Fruit fly (Drosophila melanogaster): ENCODE data around the gene Ir76a.

Ir76a gene

dm6 chr3L:19807103-19807502, 8.0 kb downstream of the Ir76a start, which contains the start of the genes CG14104 and Kap-alpha1:
Gene CG14104, minus strand, starts transcription at chr3L:19807199.
Gene Kap-alpha1, plus strand, starts transcription at chr3L:19807232.
- no peak for TF ChIP-seq noc (tag; optimal IDR thresholded peaks at IDR 0.05)

DNA sequence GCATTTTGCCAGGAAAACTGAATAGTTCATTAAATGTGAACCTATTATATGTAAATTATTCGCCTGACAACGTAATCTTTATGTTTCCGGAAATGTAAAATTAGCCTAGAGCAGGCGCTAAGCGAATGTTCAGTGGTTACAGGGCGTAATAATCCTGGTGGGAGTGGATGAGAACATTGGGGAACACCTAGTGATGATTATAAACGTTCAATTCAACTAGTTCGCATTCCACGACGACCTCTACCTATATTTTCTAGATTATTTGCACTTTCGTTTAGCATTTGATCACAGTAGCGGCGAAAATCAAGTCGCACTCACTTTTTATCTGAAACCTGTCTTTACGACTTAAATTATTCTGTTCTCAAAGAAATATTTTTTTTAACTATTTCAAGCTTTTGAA, 8.4 kb downstream of the Ir76a start:
- no peak for TF ChIP-seq noc (tag; optimal IDR thresholded peaks at IDR 0.05)

DNA sequence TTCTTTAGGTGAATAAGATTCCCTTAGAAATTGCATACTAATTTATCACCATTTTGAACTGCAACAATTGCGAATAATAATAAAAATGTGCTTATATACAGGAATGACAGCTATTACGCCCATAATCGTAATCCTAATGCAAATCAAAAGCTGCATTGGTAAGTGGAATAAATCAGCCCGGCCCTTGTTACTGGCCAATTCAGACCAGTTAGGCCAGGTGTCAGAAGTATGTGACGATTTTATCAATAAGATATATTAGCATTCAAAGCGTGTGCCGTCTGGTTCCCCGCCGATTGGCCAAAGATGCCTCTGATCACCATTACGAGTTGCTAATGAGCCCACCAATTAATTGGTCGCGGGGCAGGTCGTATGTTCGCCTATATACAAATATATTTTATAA, 13.4 kb downstream of the Ir76a start:
- no peak for TF ChIP-seq noc (tag; optimal IDR thresholded peaks at IDR 0.05)

dm6 chr3L:19813075-19813903, 14.2 kb downstream of the Ir76a start, which contains the start of gene Cyp305a1:
Gene Cyp305a1, minus strand, starts transcription at chr3L:19813339.
- TF ChIP-seq noc (tag; optimal IDR thresholded peaks at IDR 0.05): no peak

DNA sequence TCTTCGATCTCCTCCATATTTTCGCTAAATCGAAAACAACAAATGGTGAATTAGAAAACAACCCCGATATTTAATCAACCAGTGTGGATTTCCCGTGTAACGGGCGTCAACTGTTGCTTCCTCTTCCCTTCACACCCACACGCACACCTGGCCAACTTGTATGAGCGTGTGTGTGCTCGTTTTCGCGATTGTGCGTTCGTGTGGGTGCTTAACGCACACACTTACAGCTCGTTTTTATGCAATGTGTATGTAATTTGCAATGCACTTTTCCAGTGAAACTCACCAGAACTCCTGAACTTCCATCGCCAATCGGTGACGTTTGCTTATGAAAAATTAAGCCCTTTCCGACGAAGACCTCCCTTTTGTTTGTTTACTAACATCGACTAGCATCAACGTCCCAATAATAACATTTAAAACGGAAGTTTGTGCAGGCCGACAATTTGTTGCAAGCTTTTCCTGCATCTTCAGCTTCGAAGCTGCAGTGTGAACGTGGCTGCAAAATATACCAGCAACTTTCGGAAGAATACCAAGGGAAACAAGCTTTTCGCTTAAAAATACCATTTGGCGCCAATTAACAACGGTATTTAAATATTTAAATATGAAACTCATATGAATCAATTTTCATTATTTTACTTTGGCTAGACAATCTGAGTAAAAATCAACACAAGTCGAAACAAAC, 16.5 kb downstream of the Ir76a start, which contains the start of gene cyc:
cyc (minus strand) TSS at position 467 of the 679 bp plus-strand sequence.
- no peak for TF ChIP-seq noc (tag; optimal IDR thresholded peaks at IDR 0.05)

DNA sequence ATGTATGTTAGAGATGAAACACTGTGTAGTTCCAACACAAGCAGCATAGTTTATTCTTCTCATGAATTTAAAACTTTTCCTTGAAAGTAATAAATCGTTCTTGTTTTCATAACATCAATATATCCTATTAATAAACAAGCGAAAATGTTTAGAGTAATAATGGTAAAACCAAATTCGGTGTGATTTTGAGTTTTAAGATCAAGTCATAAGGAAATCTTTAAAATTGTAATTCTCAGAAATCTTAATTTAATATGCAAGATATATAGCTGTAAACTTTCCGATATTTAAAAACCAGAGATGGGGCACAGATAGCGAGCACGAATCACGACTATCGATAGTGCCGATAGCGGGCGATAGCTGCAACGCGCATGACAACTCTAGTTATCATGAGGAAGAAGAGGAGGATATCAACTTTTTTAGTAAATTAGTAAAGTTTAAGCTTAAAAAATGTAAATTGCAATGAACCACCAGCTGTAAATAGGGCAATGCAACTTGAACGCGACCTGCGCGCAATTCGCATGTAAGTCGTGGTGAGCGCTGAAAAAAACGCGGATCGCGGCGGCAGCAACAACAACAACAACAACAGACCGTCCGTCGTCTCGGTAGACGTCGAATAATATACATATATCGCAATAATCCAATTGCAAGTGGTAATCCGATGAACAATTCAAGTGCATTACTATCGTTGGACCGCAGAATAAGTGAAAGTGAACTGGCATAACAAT, 18.9 kb downstream of the Ir76a start, which contains the start of the genes Fibp and Deaf1:
Fibp (minus strand) TSS at position 161 of the 725 bp plus-strand sequence.
Deaf1 (plus strand) TSS at position 368 of the 725 bp plus-strand sequence.
- TF ChIP-seq noc (tag; optimal IDR thresholded peaks at IDR 0.05): peak; percentile 82

dm6 chr3L:19818701-19819100, 19.6 kb downstream of the Ir76a start:
- TF ChIP-seq noc (tag; optimal IDR thresholded peaks at IDR 0.05): no peak

- no peak for TF ChIP-seq noc (tag; optimal IDR thresholded peaks at IDR 0.05)
Measured at dm6 chr3L:19833227-19833626, 34.1 kb downstream of the Ir76a start.

dm6 chr3L:19834143-19834794, 35.2 kb downstream of the Ir76a start, which contains the start of the genes trc and CG32221:
Gene trc, minus strand, starts transcription at chr3L:19834304.
Gene CG32221, plus strand, starts transcription at chr3L:19834670.
- no peak for TF ChIP-seq noc (tag; optimal IDR thresholded peaks at IDR 0.05)

DNA sequence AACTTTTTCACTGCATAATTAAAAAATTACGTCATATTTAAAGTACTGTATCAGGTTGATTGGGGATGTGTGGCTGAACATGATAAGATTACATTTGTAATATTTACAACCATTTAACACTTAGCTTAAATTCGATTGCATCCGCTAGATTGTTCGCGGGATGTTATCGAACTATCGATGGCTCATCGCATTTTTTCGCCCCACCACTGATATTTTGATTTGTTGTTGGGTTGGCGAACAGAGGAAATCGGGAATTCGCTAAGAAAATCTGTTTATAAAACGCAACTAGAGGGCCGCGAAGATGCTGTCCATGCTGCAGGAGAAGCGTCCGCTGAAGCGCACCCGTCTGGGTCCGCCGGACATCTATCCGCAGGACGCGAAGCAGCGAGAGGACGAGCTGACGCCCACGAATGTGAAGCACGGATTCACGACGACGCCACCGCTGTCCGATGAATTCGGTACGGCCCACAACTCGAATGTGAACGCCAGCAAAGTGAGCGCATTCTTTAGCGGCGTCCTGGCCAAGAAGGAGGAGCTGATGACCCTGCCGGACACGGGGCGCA, 37.4 kb downstream of the Ir76a start, which contains the start of gene kto:
kto (plus strand) TSS at position 240 of the 563 bp plus-strand sequence.
- no peak for TF ChIP-seq noc (tag; optimal IDR thresholded peaks at IDR 0.05)

- no peak for TF ChIP-seq noc (tag; optimal IDR thresholded peaks at IDR 0.05)
Measured at dm6 chr3L:19844507-19844906, 45.4 kb downstream of the Ir76a start.

DNA sequence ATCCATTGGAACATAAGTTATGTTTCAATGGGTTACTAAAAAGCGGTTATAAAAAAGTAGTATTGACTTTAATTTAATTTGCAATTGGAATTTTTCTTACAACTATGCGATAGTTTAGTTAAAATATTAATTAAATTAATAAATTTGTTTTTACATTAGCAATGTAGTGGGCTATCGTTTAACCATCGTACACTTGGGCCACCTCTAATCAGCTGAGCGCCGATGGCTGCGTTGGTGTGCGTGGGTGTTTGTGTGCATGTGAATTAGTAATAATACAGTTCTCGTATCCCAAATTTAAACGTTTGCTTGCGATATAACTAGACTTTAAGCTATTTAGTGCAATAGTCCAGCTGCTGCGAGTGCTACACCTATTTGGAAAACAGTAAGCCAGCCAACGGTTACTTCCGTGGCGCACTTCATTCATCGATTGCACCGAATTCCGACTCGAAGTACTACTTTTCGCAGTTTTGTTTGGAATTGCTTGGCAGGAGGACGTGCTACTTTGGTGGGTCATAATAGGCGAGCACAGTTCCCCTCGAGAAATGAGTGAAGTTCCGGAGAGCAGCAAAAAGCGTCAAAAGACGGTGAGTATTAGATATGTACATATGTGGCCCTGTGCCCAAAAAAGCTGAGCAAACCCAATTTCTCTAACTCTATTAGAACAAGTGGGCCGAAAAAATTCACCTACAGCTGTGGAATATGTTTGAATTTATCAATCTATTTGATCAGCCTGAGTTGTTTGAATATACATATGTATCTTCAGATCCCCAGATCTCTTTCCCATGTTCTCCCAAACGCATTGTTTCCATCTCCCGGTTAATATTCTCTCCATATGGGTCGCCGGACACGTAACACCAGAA, 46.2 kb downstream of the Ir76a start, which contains the start of gene Papss:
Papss (plus strand) TSS at position 247 of the 860 bp plus-strand sequence.
- peak; percentile 82 for TF ChIP-seq noc (tag; optimal IDR thresholded peaks at IDR 0.05)

DNA sequence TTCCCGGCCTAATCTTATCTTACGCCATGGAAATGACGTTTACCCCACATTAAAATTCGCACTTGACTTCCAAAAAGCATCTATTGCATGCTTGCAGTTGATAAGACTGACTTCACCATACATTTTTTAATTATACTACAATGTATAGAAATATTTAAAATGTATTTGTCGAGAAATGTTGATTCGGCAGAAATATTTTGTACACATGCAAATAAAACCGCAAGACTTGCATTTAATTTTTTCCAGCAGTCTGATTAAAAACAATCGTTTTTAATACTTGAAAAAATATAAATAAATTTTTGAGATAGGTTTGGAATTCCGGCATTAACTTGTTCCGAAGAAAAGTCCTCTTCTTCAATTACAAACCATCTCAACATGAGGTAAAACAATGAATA, 46.8 kb downstream of the Ir76a start:
- TF ChIP-seq noc (tag; optimal IDR thresholded peaks at IDR 0.05): no peak

DNA sequence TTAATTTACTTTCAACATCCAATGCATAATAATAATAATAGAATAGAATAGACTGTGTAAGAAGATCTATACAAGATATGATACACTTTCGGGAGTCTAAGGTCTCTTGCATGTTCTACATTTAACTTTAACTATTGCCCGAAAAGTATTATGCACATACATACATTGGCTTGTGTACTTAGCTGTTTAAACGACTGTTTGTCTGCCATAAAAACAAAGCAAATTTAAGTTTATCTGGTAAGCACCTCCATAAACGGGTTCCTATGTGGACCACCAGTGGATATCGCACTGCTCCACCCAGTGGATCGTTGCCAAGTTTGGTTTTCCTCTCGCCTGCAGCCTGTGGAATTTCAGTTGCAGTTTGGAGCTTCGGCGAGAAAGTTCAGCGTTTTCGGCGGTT, 47.9 kb downstream of the Ir76a start:
- TF ChIP-seq noc (tag; optimal IDR thresholded peaks at IDR 0.05): peak; percentile 33
